Fruit fly (Drosophila melanogaster) whole organism: ENCODE measurements around the gene IP3K2.

Experiments used
- CG8478 ChIP-seq: fragments of >200 bp; optimal IDR thresholded peaks from 2 replicates; lab custom pipeline; 2018; ENCODE audit warnings: inconsistent platforms
- Dll ChIP-seq: fragments of >200 bp; optimal IDR thresholded peaks from 2 replicates; lab custom pipeline; 2017
- EcR ChIP-seq, 2 experiments: fragments of >200 bp; optimal IDR thresholded peaks; 2 replicates each; lab custom pipeline; 2017; ENCODE audit warnings: missing biosample characterization in 2 of 2, missing genetic modification characterization in 2 of 2, missing genetic modification reagents in 2 of 2
- pan ChIP-seq: fragments of >200 bp; optimal IDR thresholded peaks from 2 replicates; lab custom pipeline; 2017
- psq ChIP-seq: fragments of >200 bp; optimal IDR thresholded peaks from 2 replicates; lab custom pipeline; 2017
- usp ChIP-seq: fragments of >200 bp; optimal IDR thresholded peaks from 2 replicates; lab custom pipeline; 2017; ENCODE audit warnings: missing biosample characterization, missing genetic modification characterization, mixed read lengths

The IP3K2 gene

DNA sequence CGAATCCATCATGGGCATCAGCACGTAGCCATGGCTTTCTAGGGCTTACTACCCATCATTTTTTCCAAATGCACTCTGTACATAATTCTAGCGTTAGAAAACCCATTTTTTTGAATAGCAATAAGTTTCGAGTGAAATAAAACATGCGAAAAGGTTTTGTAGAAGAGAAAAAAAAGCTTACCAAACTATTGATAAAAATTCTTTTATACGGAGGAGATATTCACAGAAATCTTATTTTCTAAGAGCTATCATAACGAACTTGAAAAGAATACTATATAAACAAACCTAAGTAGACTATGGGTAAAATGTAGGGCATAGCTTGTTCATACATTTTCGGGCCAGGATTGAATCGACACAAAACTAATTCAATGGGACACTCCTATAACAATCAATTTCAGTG lies 66.9 kb downstream of the IP3K2 start, which contains the start of gene CG1640:
CG1640 (plus strand) TSS at position 301 of the 400 bp plus-strand sequence.
- TF ChIP-seq CG8478 (lab: Kevin White, UChicago), result no peak

DNA sequence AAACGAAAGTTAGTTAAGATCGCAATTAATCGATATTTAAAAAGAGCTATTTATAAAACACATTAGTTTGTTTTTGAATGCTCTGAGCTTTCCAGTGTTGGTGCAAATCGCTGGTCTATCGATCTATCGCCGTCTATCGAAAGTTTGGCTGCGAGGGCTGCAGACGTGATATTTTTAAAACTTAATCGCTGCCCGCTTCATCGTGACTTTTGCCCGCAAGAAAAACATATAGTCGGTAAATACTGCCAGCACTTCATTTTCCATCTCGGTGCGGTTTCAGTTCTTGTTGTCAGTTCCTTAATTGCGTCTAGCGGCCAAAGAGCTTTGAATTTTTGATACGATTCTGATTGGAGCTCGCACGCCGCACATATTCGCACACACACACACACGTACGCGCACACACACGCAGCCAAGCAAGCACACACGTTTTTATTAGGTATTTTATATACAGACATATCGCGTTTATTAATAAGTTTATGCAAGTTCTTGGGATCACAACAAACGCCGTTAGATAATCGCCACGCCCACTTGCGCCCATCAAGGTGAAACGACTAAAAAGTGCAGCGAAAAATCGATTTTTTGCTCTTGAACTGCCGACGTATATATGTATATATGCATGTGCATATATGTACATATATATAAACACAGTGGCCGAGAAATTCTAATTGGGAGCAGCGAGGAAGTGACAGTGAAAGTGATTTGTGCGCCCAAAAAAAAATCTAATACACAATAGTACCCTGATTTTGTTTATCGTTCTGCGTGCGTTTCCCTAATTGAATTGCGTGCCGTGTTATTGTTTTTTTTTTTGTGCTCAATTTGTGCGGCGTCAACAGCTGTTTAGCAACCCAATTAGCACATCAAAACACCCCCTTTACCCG lies 67.6 kb downstream of the IP3K2 start:
- TF ChIP-seq usp (GFP tag; lab: Kevin White, UChicago), result no peak
- TF ChIP-seq Dll (lab: Kevin White, UChicago), result no peak
- TF ChIP-seq psq, result no peak
- TF ChIP-seq EcR (GFP tag; optimal IDR thresholded peaks at IDR 0.05; lab: Kevin White, UChicago), result no peak
- no peak for TF ChIP-seq pan
- TF ChIP-seq CG8478 (lab: Kevin White, UChicago), result no peak

- TF ChIP-seq psq, result no peak
- no peak for TF ChIP-seq Dll (lab: Kevin White, UChicago)
- TF ChIP-seq CG8478 (lab: Kevin White, UChicago), result no peak
Measured at dm6 chrX:13371704-13372049, 68.2 kb downstream of the IP3K2 start.

DNA sequence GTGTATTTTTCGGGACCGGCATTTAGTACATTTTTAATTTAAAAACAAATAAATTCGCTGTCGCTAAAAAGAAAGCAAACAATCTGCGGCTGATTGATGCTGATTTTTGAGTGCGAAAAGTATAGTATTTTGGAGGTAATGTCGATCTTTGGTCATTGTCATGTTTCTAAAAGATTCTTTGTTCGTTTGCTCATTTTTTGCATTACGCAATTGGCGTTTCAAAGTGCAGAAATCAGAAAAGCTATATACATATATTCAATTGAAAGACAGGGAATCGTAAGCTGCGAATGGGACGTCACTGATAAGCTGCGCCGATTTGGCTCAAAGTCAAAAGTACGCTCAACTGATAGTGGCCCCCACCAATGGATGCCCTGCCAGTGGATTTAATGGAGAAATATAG lies 69.1 kb downstream of the IP3K2 start:
- TF ChIP-seq psq, result no peak
- no peak for TF ChIP-seq CG8478 (lab: Kevin White, UChicago)
- no peak for TF ChIP-seq EcR (GFP tag; optimal IDR thresholded peaks at IDR 0.05; lab: Kevin White, UChicago)
- no peak for TF ChIP-seq pan
- TF ChIP-seq usp (GFP tag; lab: Kevin White, UChicago), result no peak
- no peak for TF ChIP-seq Dll (lab: Kevin White, UChicago)

DNA sequence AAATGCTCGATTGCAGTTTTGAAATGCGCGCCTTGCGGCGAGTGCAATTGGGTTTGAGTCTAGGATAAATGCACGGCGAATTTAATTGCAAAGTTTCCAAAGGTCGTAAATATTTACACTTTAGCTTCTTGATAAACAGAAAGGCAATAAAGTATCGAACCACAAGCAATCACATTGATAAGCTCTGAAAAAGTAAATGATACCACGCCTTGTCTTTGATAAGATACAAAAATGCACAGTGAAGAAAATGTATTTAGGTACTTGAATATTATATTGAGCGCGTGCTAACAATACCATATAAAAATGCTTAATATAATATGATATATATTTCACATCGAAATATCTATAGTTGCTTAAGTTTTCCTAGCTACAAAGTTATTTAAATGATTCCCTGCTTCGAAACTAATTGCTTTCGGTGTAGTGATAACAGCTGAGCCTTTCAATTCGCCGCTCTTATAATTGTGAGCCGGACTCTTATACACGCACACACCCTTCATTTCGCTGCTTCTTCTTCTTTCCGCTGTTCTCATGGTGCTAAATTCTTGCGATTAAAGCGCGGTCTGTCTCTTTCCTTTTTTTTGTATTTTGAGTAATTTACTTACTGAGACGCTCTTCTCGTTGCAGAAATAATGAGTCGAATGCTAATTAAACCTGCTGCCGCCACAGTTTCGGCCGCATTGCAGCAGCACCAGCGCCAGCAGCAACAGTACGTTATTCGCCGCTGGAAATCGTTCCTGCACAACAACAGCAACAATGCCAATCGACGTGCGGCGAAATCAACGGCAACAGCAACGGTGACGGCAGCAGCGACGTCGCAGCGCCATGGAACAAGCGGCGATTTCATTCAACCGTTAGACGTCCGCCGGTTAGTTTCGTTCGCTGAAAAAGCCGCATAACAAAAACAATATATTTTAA lies 70.1 kb downstream of the IP3K2 start:
- TF ChIP-seq pan (no peak), psq (no peak), usp (GFP tag; lab: Kevin White, UChicago) (no peak), CG8478 (lab: Kevin White, UChicago) (no peak), EcR (GFP tag; optimal IDR thresholded peaks at IDR 0.05; lab: Kevin White, UChicago) (no peak), Dll (lab: Kevin White, UChicago) (no peak)

DNA sequence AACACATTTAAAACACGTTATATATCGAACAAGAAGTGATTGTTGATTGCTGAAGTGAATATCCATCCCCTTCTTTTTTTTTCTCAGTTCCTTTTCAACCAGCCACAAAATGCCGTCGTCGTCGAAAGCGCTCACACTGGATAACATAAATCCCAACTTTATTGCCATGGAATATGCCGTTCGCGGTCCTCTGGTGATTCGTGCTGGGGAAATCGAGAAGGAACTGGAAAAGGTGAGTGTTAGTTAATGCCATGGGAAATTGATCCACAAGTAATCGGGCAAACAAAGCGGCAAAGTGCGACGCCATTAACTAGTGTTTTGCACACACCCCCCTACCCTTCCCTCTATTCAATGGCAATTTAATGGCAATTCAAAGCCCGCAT lies 70.7 kb downstream of the IP3K2 start:
- TF ChIP-seq pan, result no peak
- no peak for TF ChIP-seq Dll (lab: Kevin White, UChicago)
- TF ChIP-seq psq, result no peak
- TF ChIP-seq usp (GFP tag; lab: Kevin White, UChicago), result no peak
- no peak for TF ChIP-seq CG8478 (lab: Kevin White, UChicago)
- TF ChIP-seq EcR (GFP tag; optimal IDR thresholded peaks at IDR 0.05; lab: Kevin White, UChicago), result no peak

dm6 chrX:13374979-13375378 lies 71.5 kb downstream of the IP3K2 start:
- no peak for TF ChIP-seq CG8478 (lab: Kevin White, UChicago)
- no peak for TF ChIP-seq EcR (GFP tag; optimal IDR thresholded peaks at IDR 0.05; lab: Kevin White, UChicago)

- TF ChIP-seq Dll (lab: Kevin White, UChicago) (no peak), usp (GFP tag; lab: Kevin White, UChicago) (no peak), EcR (GFP tag; optimal IDR thresholded peaks at IDR 0.05; lab: Kevin White, UChicago) (no peak), psq (no peak), CG8478 (lab: Kevin White, UChicago) (no peak), pan (no peak)
Measured at dm6 chrX:13375489-13375997, 72.1 kb downstream of the IP3K2 start.

DNA sequence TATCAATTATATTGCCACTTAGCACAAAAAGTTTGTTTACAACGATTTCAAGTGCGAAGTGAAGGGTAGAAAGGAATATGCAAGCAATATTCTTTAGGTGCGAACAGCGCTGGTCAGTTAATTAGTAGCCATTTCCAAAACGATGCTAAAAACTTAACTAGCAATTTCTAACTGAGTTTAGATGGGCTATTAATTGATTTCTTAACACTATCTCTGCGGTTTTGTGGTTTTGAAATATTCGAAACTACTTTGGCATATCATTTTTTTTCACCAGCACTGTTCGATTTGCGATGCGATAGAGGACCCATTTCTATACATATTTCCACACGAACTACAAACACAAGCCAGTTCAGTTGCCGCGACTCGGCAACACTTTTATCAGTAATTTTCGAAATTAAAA lies 73.1 kb downstream of the IP3K2 start:
- TF ChIP-seq EcR (GFP tag; optimal IDR thresholded peaks at IDR 0.05; lab: Kevin White, UChicago) (no peak), CG8478 (lab: Kevin White, UChicago) (no peak)
